Worm (Caenorhabditis elegans) whole organism, L1 larva: ENCODE data around the gene T22C8.3.

Source experiments
- alr-1 ChIP-seq: fragments of 200-800 bp; sonication (Bioruptor generic); optimal IDR thresholded peaks from 2 replicates; lab custom pipeline; 2018; ENCODE audit warnings: borderline replicate concordance, mild to moderate bottlenecking, missing genetic modification characterization, missing compliant biosample characterization
- nhr-76 ChIP-seq: sonication (generic microtip); optimal IDR thresholded peaks from 2 replicates; lab custom pipeline; 2017; ENCODE audit warnings: missing biosample characterization, missing genetic modification characterization

ce11 chrII:8621883-8622282 is at the start of gene T22C8.3:
- no peak for TF ChIP-seq nhr-76 (tag; lab: Kevin White, UChicago)
- TF ChIP-seq alr-1: no peak
